Worm (Caenorhabditis elegans): ENCODE measurements around the gene Y26G10.6.

The Y26G10.6 gene

ce11 chrV:17699659-17700058, at the start of gene Y26G10.6:
Gene Y26G10.6 (plus strand): TSS chrV:17699959.
- TF ChIP-seq ztf-11 (tag; optimal IDR thresholded peaks at IDR 0.05) (no peak), R02D3.7 (tag; optimal IDR thresholded peaks at IDR 0.05) (no peak), hmg-11 (tag; optimal IDR thresholded peaks at IDR 0.05) (no peak), ZK546.5 (tag; optimal IDR thresholded peaks at IDR 0.05) (no peak), nhr-76 (tag; optimal IDR thresholded peaks at IDR 0.05) (no peak), nhr-12 (tag; optimal IDR thresholded peaks at IDR 0.05) (no peak), elt-2 (tag; optimal IDR thresholded peaks at IDR 0.05) (no peak), nhr-43 (tag; optimal IDR thresholded peaks at IDR 0.05; ENCODE audit: poor library complexity, severe bottlenecking) (no peak), lin-39 (tag; optimal IDR thresholded peaks at IDR 0.05) (no peak), eor-1 (tag; optimal IDR thresholded peaks at IDR 0.05) (no peak), lsy-12 (tag; optimal IDR thresholded peaks at IDR 0.05) (no peak), nhr-67 (tag; optimal IDR thresholded peaks at IDR 0.05) (no peak), ceh-28 (tag; optimal IDR thresholded peaks at IDR 0.05) (no peak), ztf-4 (tag; optimal IDR thresholded peaks at IDR 0.05) (no peak)

ce11 chrV:17650427-17650826, 49.3 kb upstream of the Y26G10.6 start, which contains the start of gene fbxa-192:
Gene fbxa-192 (minus strand): TSS chrV:17650527.
- no peak for TF ChIP-seq elt-3 (tag; optimal IDR thresholded peaks at IDR 0.05)
- no peak for TF ChIP-seq unc-39 (tag; optimal IDR thresholded peaks at IDR 0.05)
- TF ChIP-seq hmg-11 (tag; optimal IDR thresholded peaks at IDR 0.05) = no peak
- TF ChIP-seq nhr-12 (tag; optimal IDR thresholded peaks at IDR 0.05) = no peak
- no peak for TF ChIP-seq daf-12 (tag; optimal IDR thresholded peaks at IDR 0.05)
- no peak for TF ChIP-seq aly-2 (tag; optimal IDR thresholded peaks at IDR 0.05)
- TF ChIP-seq lin-39 (tag; optimal IDR thresholded peaks at IDR 0.05) = no peak
- no peak for TF ChIP-seq mml-1 (tag; optimal IDR thresholded peaks at IDR 0.05)
- TF ChIP-seq mdl-1 (tag; optimal IDR thresholded peaks at IDR 0.05) = no peak
- no peak for TF ChIP-seq ceh-28 (tag; optimal IDR thresholded peaks at IDR 0.05)
- no peak for TF ChIP-seq nhr-11 (tag; optimal IDR thresholded peaks at IDR 0.05)
- TF ChIP-seq R02D3.7 (tag; optimal IDR thresholded peaks at IDR 0.05) = no peak
- TF ChIP-seq fos-1 (tag; optimal IDR thresholded peaks at IDR 0.05) = no peak
- TF ChIP-seq tbx-2 (tag; optimal IDR thresholded peaks at IDR 0.05) = no peak

ce11 chrV:17655205-17655604, 44.6 kb upstream of the Y26G10.6 start:
- TF ChIP-seq ceh-9 (tag; optimal IDR thresholded peaks at IDR 0.05) = no peak
- TF ChIP-seq elt-3 (tag; optimal IDR thresholded peaks at IDR 0.05) = no peak
- TF ChIP-seq nhr-67 (tag; optimal IDR thresholded peaks at IDR 0.05) = no peak
- TF ChIP-seq nhr-23 (tag; optimal IDR thresholded peaks at IDR 0.05) = no peak
- TF ChIP-seq tbx-2 (tag; optimal IDR thresholded peaks at IDR 0.05) = no peak
- no peak for TF ChIP-seq unc-39 (tag; optimal IDR thresholded peaks at IDR 0.05)
- no peak for TF ChIP-seq elt-1 (tag; optimal IDR thresholded peaks at IDR 0.05)
- TF ChIP-seq sea-2 (GFP tag; optimal IDR thresholded peaks at IDR 0.05) = no peak
- no peak for TF ChIP-seq nfya-1 (tag; optimal IDR thresholded peaks at IDR 0.05; ENCODE audit: insufficient read depth)
- TF ChIP-seq daf-12 (tag; optimal IDR thresholded peaks at IDR 0.05) = no peak
- TF ChIP-seq pqm-1 (tag; optimal IDR thresholded peaks at IDR 0.05) = no peak

ce11 chrV:17658824-17659223, 40.9 kb upstream of the Y26G10.6 start:
- no peak for TF ChIP-seq mml-1 (tag; optimal IDR thresholded peaks at IDR 0.05)
- no peak for TF ChIP-seq elt-2 (tag; optimal IDR thresholded peaks at IDR 0.05)
- no peak for TF ChIP-seq egl-5 (tag; optimal IDR thresholded peaks at IDR 0.05)
- no peak for TF ChIP-seq fos-1 (tag; optimal IDR thresholded peaks at IDR 0.05)
- TF ChIP-seq ztf-11 (tag; optimal IDR thresholded peaks at IDR 0.05) = no peak
- TF ChIP-seq lsy-12 (tag; optimal IDR thresholded peaks at IDR 0.05) = no peak
- TF ChIP-seq nhr-12 (tag; optimal IDR thresholded peaks at IDR 0.05) = no peak
- TF ChIP-seq fkh-10 (GFP tag; optimal IDR thresholded peaks at IDR 0.05) = no peak
- TF ChIP-seq ZK546.5 (tag; optimal IDR thresholded peaks at IDR 0.05) = no peak
- no peak for TF ChIP-seq ceh-9 (tag; optimal IDR thresholded peaks at IDR 0.05)
- no peak for TF ChIP-seq sea-2 (GFP tag; optimal IDR thresholded peaks at IDR 0.05)
- no peak for TF ChIP-seq ztf-4 (tag; optimal IDR thresholded peaks at IDR 0.05)

ce11 chrV:17659228-17659627, 40.5 kb upstream of the Y26G10.6 start, which contains the start of gene fbxa-108:
Gene fbxa-108 (minus strand): TSS chrV:17659385.
- TF ChIP-seq pha-4 (tag; optimal IDR thresholded peaks at IDR 0.05) (peak; percentile 71), pqm-1 (tag; optimal IDR thresholded peaks at IDR 0.05) (peak; percentile 99), elt-2 (tag; optimal IDR thresholded peaks at IDR 0.05) (peak; percentile 100), snpc-4 (tag; optimal IDR thresholded peaks at IDR 0.05) (peak; percentile 14), fkh-10 (GFP tag; optimal IDR thresholded peaks at IDR 0.05) (no peak), mml-1 (tag; optimal IDR thresholded peaks at IDR 0.05) (no peak), unc-62 (GFP tag; optimal IDR thresholded peaks at IDR 0.05) (no peak), jun-1 (tag; optimal IDR thresholded peaks at IDR 0.05) (peak; percentile 87), eor-1 (tag; optimal IDR thresholded peaks at IDR 0.05) (no peak), ceh-28 (tag; optimal IDR thresholded peaks at IDR 0.05) (peak; percentile 60), tbx-2 (tag; optimal IDR thresholded peaks at IDR 0.05) (no peak), hmg-11 (tag; optimal IDR thresholded peaks at IDR 0.05) (no peak)

All from whole organism, L3 larva.